Fruit fly (Drosophila melanogaster) whole organism, embryonic: ENCODE results near the gene P5CDh1.
A peak's percentile ranks its signal among the peaks of the same experiment; 100 is the strongest.

ENCODE experiments used
- ATbp ChIP-seq: fragments of 200-800 bp; sonication (Bioruptor generic); optimal IDR thresholded peaks from 2 replicates; lab custom pipeline; 2017; ENCODE audit warnings: missing biosample characterization, mild to moderate bottlenecking, missing genetic modification characterization, missing genetic modification reagents
- Asciz ChIP-seq: fragments of 200-800 bp; sonication (Bioruptor generic); optimal IDR thresholded peaks from 2 replicates; lab custom pipeline; 2017; ENCODE audit warnings: missing biosample characterization, mild to moderate bottlenecking, missing genetic modification characterization, missing genetic modification reagents
- Atf3 ChIP-seq: fragments of 200-800 bp; sonication (Bioruptor generic); optimal IDR thresholded peaks from 3 replicates; lab custom pipeline; 2016; ENCODE audit warnings: missing biosample characterization, missing genetic modification characterization
- BEAF-32 ChIP-seq: fragments of 200-800 bp; sonication (Bioruptor generic); optimal IDR thresholded peaks from 3 replicates; lab custom pipeline; 2017; ENCODE audit warnings: missing biosample characterization, missing genetic modification characterization, mild to moderate bottlenecking, moderate library complexity, missing genetic modification reagents
- Bgb ChIP-seq: fragments of 200-800 bp; sonication (Bioruptor generic); IDR thresholded peaks from 2 replicates; pipeline ENCODE4 v1.3.6; 2022; ENCODE audit warnings: missing biosample characterization, missing genetic modification characterization; ENCODE audit not compliant: partially characterized antibody
- CG12769 ChIP-seq: fragments of 200-800 bp; sonication (Bioruptor generic); optimal IDR thresholded peaks from 2 replicates; lab custom pipeline; 2019; ENCODE audit warnings: missing biosample characterization, mild to moderate bottlenecking, missing genetic modification characterization, moderate library complexity
- CG15514 ChIP-seq: fragments of 200-800 bp; sonication (Bioruptor generic); optimal IDR thresholded peaks from 3 replicates; lab custom pipeline; 2017; ENCODE audit warnings: missing biosample characterization, missing genetic modification characterization, mild to moderate bottlenecking, moderate library complexity, missing genetic modification reagents
- CG18764 ChIP-seq: fragments of 200-800 bp; sonication (Bioruptor generic); optimal IDR thresholded peaks from 3 replicates; lab custom pipeline; 2016; ENCODE audit warnings: missing biosample characterization, missing genetic modification characterization
- CG2202 ChIP-seq: fragments of 200-800 bp; sonication (Bioruptor generic); optimal IDR thresholded peaks from 2 replicates; lab custom pipeline; 2018; ENCODE audit warnings: missing biosample characterization, mild to moderate bottlenecking, missing genetic modification characterization
- CG42726 ChIP-seq: fragments of 200-800 bp; sonication (Bioruptor generic); IDR thresholded peaks from 2 replicates; pipeline ENCODE4 v1.3.6; 2022; ENCODE audit warnings: missing biosample characterization, missing genetic modification characterization; ENCODE audit not compliant: partially characterized antibody
- CG4707 ChIP-seq: fragments of 200-800 bp; sonication (Bioruptor generic); optimal IDR thresholded peaks from 2 replicates; lab custom pipeline; 2018; ENCODE audit warnings: missing biosample characterization, mild to moderate bottlenecking, missing genetic modification characterization, moderate library complexity
- CG4820 ChIP-seq: fragments of 200-800 bp; sonication (Bioruptor generic); optimal IDR thresholded peaks from 3 replicates; lab custom pipeline; 2016; ENCODE audit warnings: missing biosample characterization, missing genetic modification characterization
- CG6683 ChIP-seq: fragments of 200-800 bp; sonication (Bioruptor generic); optimal IDR thresholded peaks from 2 replicates; lab custom pipeline; 2017; ENCODE audit warnings: missing biosample characterization, mild to moderate bottlenecking, missing genetic modification characterization, missing genetic modification reagents
- CG6813 ChIP-seq: fragments of 200-800 bp; sonication (Bioruptor generic); optimal IDR thresholded peaks from 2 replicates; lab custom pipeline; 2017; ENCODE audit warnings: missing biosample characterization, missing genetic modification characterization, mild to moderate bottlenecking, moderate library complexity, missing genetic modification reagents
- CG7357 ChIP-seq: fragments of 200-800 bp; sonication (Bioruptor generic); IDR thresholded peaks from 3 replicates; pipeline ENCODE4 v1.3.6; 2022; ENCODE audit warnings: missing biosample characterization, missing genetic modification characterization
- CG8290 ChIP-seq, 3 experiments: fragments of 200-800 bp; sonication (Bioruptor generic); optimal IDR thresholded peaks; 2 replicates each; lab custom pipeline; 2016 to 2019; ENCODE audit warnings: missing biosample characterization in 3 of 3, missing genetic modification characterization in 3 of 3, mild to moderate bottlenecking in 2 of 3, moderate library complexity in 1 of 3
- CG8359 ChIP-seq: fragments of 200-800 bp; sonication (Bioruptor generic); optimal IDR thresholded peaks from 2 replicates; lab custom pipeline; 2017; ENCODE audit warnings: missing biosample characterization, mild to moderate bottlenecking, missing genetic modification characterization, borderline replicate concordance
- Dll ChIP-seq: fragments of 200-800 bp; sonication (Bioruptor generic); IDR thresholded peaks from 4 replicates; pipeline ENCODE4 v1.3.6; 2022; ENCODE audit warnings: missing biosample characterization, missing genetic modification characterization; ENCODE audit not compliant: partially characterized antibody
- Ets97D ChIP-seq: fragments of 200-800 bp; sonication (Bioruptor generic); optimal IDR thresholded peaks from 3 replicates; lab custom pipeline; 2016; ENCODE audit warnings: missing biosample characterization, missing genetic modification characterization
- HLHmδ ChIP-seq: fragments of 200-800 bp; sonication (Bioruptor generic); optimal IDR thresholded peaks from 2 replicates; lab custom pipeline; 2018; ENCODE audit warnings: missing biosample characterization, mild to moderate bottlenecking, missing genetic modification characterization, moderate library complexity
- MBD-R2 ChIP-seq: fragments of 200-800 bp; sonication (Bioruptor generic); IDR thresholded peaks from 2 replicates; pipeline ENCODE4 v1.3.6; 2022; ENCODE audit warnings: missing biosample characterization, missing genetic modification characterization
- MTF-1 ChIP-seq: fragments of 200-800 bp; sonication (Bioruptor generic); optimal IDR thresholded peaks from 2 replicates; lab custom pipeline; 2018; ENCODE audit warnings: missing biosample characterization, mild to moderate bottlenecking, missing genetic modification characterization, borderline replicate concordance
- Meics ChIP-seq: fragments of 200-800 bp; sonication (Bioruptor generic); optimal IDR thresholded peaks from 2 replicates; lab custom pipeline; 2017; ENCODE audit warnings: missing biosample characterization, mild to moderate bottlenecking, missing genetic modification characterization
- Optix ChIP-seq: fragments of 200-800 bp; sonication (Bioruptor generic); IDR thresholded peaks from 3 replicates; pipeline ENCODE4 v1.3.6; 2022; ENCODE audit warnings: missing biosample characterization, missing genetic modification characterization
- Sox102F ChIP-seq: fragments of 200-800 bp; sonication (Bioruptor generic); optimal IDR thresholded peaks from 2 replicates; lab custom pipeline; 2018; ENCODE audit warnings: missing biosample characterization, mild to moderate bottlenecking, missing genetic modification characterization, moderate library complexity
- Xrp1 ChIP-seq: fragments of 200-800 bp; sonication (Bioruptor generic); IDR thresholded peaks from 2 replicates; pipeline ENCODE4 v1.3.6; 2022; ENCODE audit warnings: missing biosample characterization, missing genetic modification characterization
- al ChIP-seq: fragments of 200-800 bp; sonication (Bioruptor generic); IDR thresholded peaks from 2 replicates; pipeline ENCODE4 v1.3.6; 2022; ENCODE audit warnings: missing biosample characterization, missing genetic modification characterization
- aop ChIP-seq: fragments of 200-800 bp; sonication (Bioruptor generic); IDR thresholded peaks from 2 replicates; pipeline ENCODE4 v1.3.6; 2022; ENCODE audit warnings: missing biosample characterization, missing genetic modification characterization
- az2 ChIP-seq: fragments of 200-800 bp; sonication (Bioruptor generic); optimal IDR thresholded peaks from 3 replicates; lab custom pipeline; 2016; ENCODE audit warnings: missing biosample characterization, missing genetic modification characterization
- chn ChIP-seq: fragments of 200-800 bp; sonication (Bioruptor generic); optimal IDR thresholded peaks from 2 replicates; lab custom pipeline; 2016; ENCODE audit warnings: missing biosample characterization, missing genetic modification characterization
- croc ChIP-seq: fragments of 200-800 bp; sonication (Bioruptor generic); conservative IDR thresholded peaks from 3 replicates; pipeline ENCODE4 v1.3.6; 2022; ENCODE audit warnings: missing biosample characterization, missing genetic modification characterization
- crp ChIP-seq, 2 experiments: fragments of 200-800 bp; sonication (Bioruptor generic); optimal IDR thresholded peaks; 2 replicates in 1 of 2; 3 replicates in 1 of 2; lab custom pipeline; 2017; ENCODE audit warnings: missing biosample characterization in 2 of 2, missing genetic modification characterization in 2 of 2, mild to moderate bottlenecking in 1 of 2, moderate library complexity in 1 of 2
- danr ChIP-seq: fragments of 200-800 bp; sonication (Bioruptor generic); IDR thresholded peaks from 2 replicates; pipeline ENCODE4 v1.3.6; 2022; ENCODE audit warnings: missing biosample characterization, missing genetic modification characterization
- grau ChIP-seq: fragments of 200-800 bp; optimal IDR thresholded peaks from 3 replicates; lab custom pipeline; 2019; ENCODE audit warnings: missing biosample characterization, mild to moderate bottlenecking, missing genetic modification characterization, moderate library complexity
- hkb ChIP-seq, 2 experiments: fragments of 200-800 bp in 1 of 2; fragments of >200 bp in 1 of 2; sonication (Bioruptor generic) in 1 of 2; IDR thresholded peaks in 1 of 2; optimal IDR thresholded peaks in 1 of 2; 2 replicates each; pipeline versions ENCODE4 v1.3.6 to Lab custom; 2017 to 2022; ENCODE audit warnings: missing biosample characterization in 1 of 2, missing genetic modification characterization in 1 of 2
- jumu ChIP-seq: fragments of 200-800 bp; sonication (Bioruptor generic); optimal IDR thresholded peaks from 3 replicates; lab custom pipeline; 2016; ENCODE audit warnings: missing biosample characterization, missing genetic modification characterization
- oc ChIP-seq: fragments of 200-800 bp; sonication (Bioruptor generic); optimal IDR thresholded peaks from 2 replicates; lab custom pipeline; 2018; ENCODE audit warnings: missing biosample characterization, mild to moderate bottlenecking, missing genetic modification characterization, moderate library complexity
- psq ChIP-seq: fragments of 200-800 bp; sonication (Bioruptor generic); optimal IDR thresholded peaks from 2 replicates; lab custom pipeline; 2017; ENCODE audit warnings: missing biosample characterization, missing genetic modification characterization
- sisA ChIP-seq: fragments of 200-800 bp; sonication (Bioruptor generic); IDR thresholded peaks from 2 replicates; pipeline ENCODE4 v1.3.6; 2022; ENCODE audit warnings: missing biosample characterization, missing genetic modification characterization
- slbo ChIP-seq: fragments of 200-800 bp; sonication (Bioruptor generic); IDR thresholded peaks from 2 replicates; pipeline ENCODE4 v1.3.6; 2022; ENCODE audit warnings: missing biosample characterization, missing genetic modification characterization
- sob ChIP-seq: fragments of 200-800 bp; sonication (Bioruptor generic); IDR thresholded peaks from 2 replicates; pipeline ENCODE4 v1.3.6; 2022; ENCODE audit warnings: missing biosample characterization, missing genetic modification characterization
- tap ChIP-seq: fragments of 200-800 bp; optimal IDR thresholded peaks from 3 replicates; lab custom pipeline; 2019; ENCODE audit warnings: missing biosample characterization, mild to moderate bottlenecking, missing genetic modification characterization, moderate library complexity
- toy ChIP-seq: fragments of 200-800 bp; sonication (Bioruptor generic); IDR thresholded peaks from 2 replicates; pipeline ENCODE4 v1.3.6; 2022; ENCODE audit warnings: missing biosample characterization, missing genetic modification characterization
- trh ChIP-seq: fragments of 200-800 bp; sonication (Bioruptor generic); optimal IDR thresholded peaks from 2 replicates; lab custom pipeline; 2016; ENCODE audit warnings: missing biosample characterization, missing genetic modification characterization
- ttk ChIP-seq: fragments of 200-800 bp; sonication (Bioruptor generic); IDR thresholded peaks from 2 replicates; pipeline ENCODE4 v2.1.2; 2022; ENCODE audit warnings: missing biosample characterization, missing genetic modification characterization
- zfh2 ChIP-seq: fragments of 200-800 bp; sonication (Bioruptor generic); optimal IDR thresholded peaks from 2 replicates; lab custom pipeline; 2016; ENCODE audit warnings: missing biosample characterization, missing genetic modification characterization

Gene P5CDh1

DNA sequence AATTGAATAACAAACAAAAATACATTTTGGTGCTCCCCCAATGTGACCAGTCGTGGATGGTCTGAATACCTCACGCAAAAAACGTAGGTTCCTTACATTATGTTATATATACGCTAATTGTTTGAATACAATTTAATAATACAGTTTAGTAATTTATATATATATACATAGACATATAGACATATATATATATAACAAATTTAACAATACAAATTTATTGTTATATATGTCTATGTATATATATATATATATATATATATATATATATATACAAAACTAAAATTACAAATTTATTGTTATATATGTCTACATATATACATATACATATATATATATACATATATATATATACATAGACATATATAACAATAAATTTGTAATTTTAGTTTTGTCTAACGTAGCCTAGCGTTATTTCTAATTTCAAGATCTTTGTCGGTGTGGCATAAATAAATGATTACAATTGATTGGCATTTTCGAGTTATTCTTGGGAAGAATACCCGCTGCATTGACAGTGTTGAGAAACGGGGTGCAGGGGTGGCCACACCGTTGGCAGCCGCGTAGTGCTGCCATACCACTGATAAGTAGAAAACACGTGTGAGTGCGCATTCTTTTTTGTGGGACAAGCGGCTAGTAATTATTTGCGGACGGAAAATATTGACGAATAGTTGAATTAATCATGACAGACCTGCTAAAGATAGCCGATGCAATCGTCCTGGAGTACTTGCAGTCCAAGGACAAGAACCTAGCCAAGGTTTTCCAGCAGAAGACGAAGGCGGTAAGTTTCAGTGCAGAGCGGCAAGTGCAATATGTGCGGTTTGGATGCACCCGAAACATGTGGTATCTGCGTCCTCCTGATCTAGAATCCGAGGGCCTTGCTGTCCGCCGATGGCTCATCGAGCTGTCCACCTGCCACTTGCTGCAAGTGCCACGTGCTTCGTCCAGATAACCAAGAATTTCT is 8.7 kb downstream of the P5CDh1 start, which contains the start of the genes CG7148 and Nopp140 (continued):
- TF ChIP-seq sisA (GFP tag; lab: Robert Waterston, UW) (peak; percentile 54), toy (GFP tag; lab: Robert Waterston, UW) (no peak), MBD-R2 (peak; percentile 82), zfh2 (GFP tag; lab: Kevin White, UChicago) (peak; percentile 69), CG7357 (0 out of 3 replicates have a peak, but pooled peaks have one; percentile 15), CG18764 (GFP tag; lab: Kevin White, UChicago) (peak; percentile 49), Sox102F (GFP tag; lab: Kevin White, UChicago) (peak; percentile 63), hkb (optimal IDR thresholded peaks at IDR 0.05; lab: Kevin White, UChicago) (no peak), hkb (GFP tag; IDR thresholded peaks at IDR 0.05; lab: Robert Waterston, UW) (peak; percentile 57), HLHmδ (GFP tag; lab: Kevin White, UChicago) (peak; percentile 82), chn (GFP tag; lab: Kevin White, UChicago) (peak; percentile 66), jumu (GFP tag; lab: Kevin White, UChicago) (peak; percentile 51), Ets97D (peak; percentile 89), danr (GFP tag; lab: Robert Waterston, UW) (no peak), CG4820 (peak; percentile 76), croc (no peak), Dll (GFP tag; lab: Robert Waterston, UW) (0 out of 4 replicates have a peak, but pooled peaks have one; percentile 35), psq (GFP tag; lab: Kevin White, UChicago) (no peak), ATbp (GFP tag; lab: Kevin White, UChicago) (peak; percentile 22), CG6813 (peak; percentile 50), tap (tag; lab: Kevin White, UChicago) (peak; percentile 22), sob (peak; percentile 80), CG2202 (tag; lab: Kevin White, UChicago) (no peak), grau (peak; percentile 61), Atf3 (GFP tag; lab: Kevin White, UChicago) (peak; percentile 44), CG15514 (GFP tag; lab: Kevin White, UChicago) (peak; percentile 77), slbo (GFP tag; lab: Robert Waterston, UW) (peak; percentile 85), trh (GFP tag; lab: Kevin White, UChicago) (peak; percentile 15), Bgb (GFP tag; lab: Robert Waterston, UW) (peak; percentile 33; the same call in 1 of the 2 replicates), oc (tag; lab: Kevin White, UChicago) (no peak), Meics (GFP tag; lab: Kevin White, UChicago) (peak; percentile 66), CG8359 (GFP tag; lab: Kevin White, UChicago) (no peak), az2 (GFP tag; lab: Kevin White, UChicago) (peak; percentile 57), CG42726 (GFP tag; lab: Robert Waterston, UW) (peak; percentile 35; the same call in 1 of the 2 replicates), CG6683 (GFP tag; lab: Kevin White, UChicago) (peak; percentile 43), MTF-1 (GFP tag; lab: Kevin White, UChicago) (peak; percentile 40), CG4707 (GFP tag; lab: Kevin White, UChicago) (peak; percentile 16), ttk (GFP tag; lab: Robert Waterston, UW) (peak; percentile 51; the same call in 1 of the 2 replicates), al (GFP tag; lab: Robert Waterston, UW) (peak; percentile 60), BEAF-32 (GFP tag; lab: Kevin White, UChicago) (peak; percentile 40), Xrp1 (GFP tag; lab: Robert Waterston, UW) (peak; percentile 69), crp (GFP tag; optimal IDR thresholded peaks at IDR 0.05; lab: Kevin White, UChicago) (peak in 1 of 2 experiments; percentile 62), CG8290 (GFP tag; optimal IDR thresholded peaks at IDR 0.05; lab: Kevin White, UChicago) (peak; percentile 32), CG8290 (tag; optimal IDR thresholded peaks at IDR 0.05; lab: Kevin White, UChicago) (peak in 1 of 2 experiments; percentile 94), Optix (GFP tag; lab: Robert Waterston, UW) (peak; percentile 42; the same call in 1 of the 3 replicates), aop (GFP tag; lab: Robert Waterston, UW) (no peak), Asciz (GFP tag; lab: Kevin White, UChicago) (no peak), CG12769 (peak; percentile 79)
